Fruit fly (Drosophila melanogaster) whole organism, embryonic: Measurements from ENCODE around the gene PpV.

Experiments used
- Aef1 ChIP-seq: fragments of 200-800 bp; sonication (Bioruptor generic); IDR thresholded peaks from 3 replicates; pipeline ENCODE4 v1.3.6; 2022; ENCODE audit warnings: missing biosample characterization, missing genetic modification characterization
- CG10209 ChIP-seq: fragments of 200-800 bp; sonication (Bioruptor generic); optimal IDR thresholded peaks from 3 replicates; lab custom pipeline; 2017; ENCODE audit warnings: missing biosample characterization, mild to moderate bottlenecking, missing genetic modification characterization, missing genetic modification reagents
- CG10565 ChIP-seq: fragments of 200-800 bp; sonication (Bioruptor generic); optimal IDR thresholded peaks from 3 replicates; lab custom pipeline; 2016; ENCODE audit warnings: missing biosample characterization, mild to moderate bottlenecking, missing genetic modification characterization
- CG12236 ChIP-seq: fragments of 200-800 bp; sonication (Bioruptor generic); optimal IDR thresholded peaks from 2 replicates; lab custom pipeline; 2016; ENCODE audit warnings: missing biosample characterization, missing genetic modification characterization
- CG1233 ChIP-seq: fragments of 200-800 bp; sonication (Bioruptor generic); optimal IDR thresholded peaks from 4 replicates; lab custom pipeline; 2018; ENCODE audit warnings: missing biosample characterization, mild to moderate bottlenecking, missing genetic modification characterization
- CG12769 ChIP-seq: fragments of 200-800 bp; sonication (Bioruptor generic); optimal IDR thresholded peaks from 2 replicates; lab custom pipeline; 2019; ENCODE audit warnings: missing biosample characterization, mild to moderate bottlenecking, missing genetic modification characterization, moderate library complexity
- CG15601 ChIP-seq: fragments of 200-800 bp; sonication (Bioruptor generic); optimal IDR thresholded peaks from 3 replicates; lab custom pipeline; 2019; ENCODE audit warnings: missing biosample characterization, mild to moderate bottlenecking, missing genetic modification characterization, moderate library complexity
- CG1647 ChIP-seq: fragments of 200-800 bp; sonication (Bioruptor generic); optimal IDR thresholded peaks from 3 replicates; lab custom pipeline; 2016; ENCODE audit warnings: missing biosample characterization, missing genetic modification characterization
- CG17385 ChIP-seq: fragments of 200-800 bp; sonication (Bioruptor generic); optimal IDR thresholded peaks from 3 replicates; lab custom pipeline; 2018; ENCODE audit warnings: missing biosample characterization, mild to moderate bottlenecking, missing genetic modification characterization
- CG2678 ChIP-seq: fragments of 200-800 bp; sonication (Bioruptor generic); optimal IDR thresholded peaks from 3 replicates; lab custom pipeline; 2019; ENCODE audit warnings: missing biosample characterization, mild to moderate bottlenecking, missing genetic modification characterization, moderate library complexity
- CG3065 ChIP-seq: fragments of 200-800 bp; sonication (Bioruptor generic); optimal IDR thresholded peaks from 2 replicates; lab custom pipeline; 2016; ENCODE audit warnings: missing biosample characterization, missing genetic modification characterization
- CG32767 ChIP-seq: fragments of 200-800 bp; sonication (Bioruptor generic); IDR thresholded peaks from 2 replicates; pipeline ENCODE4 v1.3.6; 2022; ENCODE audit warnings: missing biosample characterization, missing genetic modification characterization
- CG3847 ChIP-seq: fragments of 200-800 bp; sonication (Bioruptor generic); IDR thresholded peaks from 2 replicates; pipeline ENCODE4 v1.3.6; 2022; ENCODE audit warnings: missing biosample characterization, missing genetic modification characterization
- CG42726 ChIP-seq: fragments of 200-800 bp; sonication (Bioruptor generic); IDR thresholded peaks from 2 replicates; pipeline ENCODE4 v1.3.6; 2022; ENCODE audit warnings: missing biosample characterization, missing genetic modification characterization; ENCODE audit not compliant: partially characterized antibody
- CG4617 ChIP-seq: fragments of 200-800 bp; sonication (Bioruptor generic); optimal IDR thresholded peaks from 3 replicates; lab custom pipeline; 2016; ENCODE audit warnings: missing biosample characterization, missing genetic modification characterization, borderline replicate concordance
- CG9215 ChIP-seq: fragments of 200-800 bp; sonication (Bioruptor generic); IDR thresholded peaks from 2 replicates; pipeline ENCODE4 v1.3.6; 2022; ENCODE audit warnings: missing biosample characterization, missing genetic modification characterization
- CG9437 ChIP-seq: fragments of 200-800 bp; sonication (Bioruptor generic); optimal IDR thresholded peaks from 2 replicates; lab custom pipeline; 2018; ENCODE audit warnings: missing biosample characterization, mild to moderate bottlenecking, missing genetic modification characterization
- CoRest ChIP-seq: fragments of 200-800 bp; sonication (Bioruptor generic); optimal IDR thresholded peaks from 3 replicates; lab custom pipeline; 2018; ENCODE audit warnings: missing biosample characterization, mild to moderate bottlenecking, missing genetic modification characterization, moderate library complexity
- Gug ChIP-seq: fragments of 200-800 bp; sonication (Bioruptor generic); IDR thresholded peaks from 4 replicates; pipeline ENCODE4 v1.3.6; 2022; ENCODE audit warnings: missing biosample characterization, missing genetic modification characterization
- H2.0 ChIP-seq: fragments of 200-800 bp; sonication (Bioruptor generic); IDR thresholded peaks from 2 replicates; pipeline ENCODE4 v1.3.6; 2022; ENCODE audit warnings: missing biosample characterization, missing genetic modification characterization
- Hey ChIP-seq: fragments of 200-800 bp; sonication (Bioruptor generic); optimal IDR thresholded peaks from 3 replicates; lab custom pipeline; 2018; ENCODE audit warnings: missing biosample characterization, mild to moderate bottlenecking, missing genetic modification characterization
- Hr39 ChIP-seq: fragments of >200 bp; optimal IDR thresholded peaks from 2 replicates; lab custom pipeline; 2017
- Lhr ChIP-seq: fragments of 200-800 bp; sonication (Bioruptor generic); optimal IDR thresholded peaks from 3 replicates; lab custom pipeline; 2017; ENCODE audit warnings: mild to moderate bottlenecking, missing biosample characterization, missing genetic modification reagents, missing genetic modification characterization
- Meics ChIP-seq: fragments of 200-800 bp; sonication (Bioruptor generic); optimal IDR thresholded peaks from 2 replicates; lab custom pipeline; 2017; ENCODE audit warnings: missing biosample characterization, mild to moderate bottlenecking, missing genetic modification characterization
- Mes4 ChIP-seq: fragments of 200-800 bp; sonication (Bioruptor generic); optimal IDR thresholded peaks from 2 replicates; lab custom pipeline; 2016; ENCODE audit warnings: missing biosample characterization, missing genetic modification characterization
- Nf-YB ChIP-seq: fragments of 200-800 bp; sonication (Bioruptor generic); optimal IDR thresholded peaks from 3 replicates; lab custom pipeline; 2019; ENCODE audit warnings: missing biosample characterization, mild to moderate bottlenecking, missing genetic modification characterization, moderate library complexity
- Oaz ChIP-seq: fragments of 200-800 bp; sonication (Bioruptor generic); IDR thresholded peaks from 2 replicates; pipeline ENCODE4 v1.3.6; 2022; ENCODE audit warnings: missing biosample characterization, missing genetic modification characterization
- Stat92E ChIP-seq, 3 experiments: fragments of >200 bp in 2 of 3; fragments of 200-800 bp in 1 of 3; sonication (Bioruptor generic) in 1 of 3; optimal IDR thresholded peaks; 2 replicates each; lab custom pipeline; 2017 to 2019; ENCODE audit warnings: missing biosample characterization in 3 of 3, missing genetic modification characterization in 3 of 3, mild to moderate bottlenecking in 1 of 3, moderate library complexity in 1 of 3
- Tbp ChIP-seq: fragments of >200 bp; optimal IDR thresholded peaks from 2 replicates; lab custom pipeline; 2018; ENCODE audit warnings: missing biosample characterization, missing genetic modification characterization
- ato ChIP-seq: fragments of 200-800 bp; sonication (Bioruptor generic); IDR thresholded peaks from 2 replicates; pipeline ENCODE4 v1.3.6; 2022; ENCODE audit warnings: missing biosample characterization, missing genetic modification characterization; ENCODE audit not compliant: partially characterized antibody
- ci ChIP-seq: fragments of 200-800 bp; sonication (Bioruptor generic); IDR thresholded peaks from 3 replicates; pipeline ENCODE4 v1.3.6; 2022; ENCODE audit warnings: missing biosample characterization, missing genetic modification characterization
- cwo ChIP-seq: fragments of 200-800 bp; sonication (Bioruptor generic); optimal IDR thresholded peaks from 3 replicates; lab custom pipeline; 2017; ENCODE audit warnings: missing biosample characterization, missing genetic modification characterization, mild to moderate bottlenecking, moderate library complexity, missing genetic modification reagents
- dan ChIP-seq: fragments of 200-800 bp; sonication (Bioruptor generic); IDR thresholded peaks from 2 replicates; pipeline ENCODE4 v1.3.6; 2022; ENCODE audit warnings: missing biosample characterization, missing genetic modification characterization
- dimm ChIP-seq: fragments of 200-800 bp; sonication (Bioruptor generic); IDR thresholded peaks from 2 replicates; pipeline ENCODE4 v1.3.6; 2022; ENCODE audit warnings: missing biosample characterization, missing genetic modification characterization
- exex ChIP-seq: fragments of 200-800 bp; sonication (Bioruptor generic); optimal IDR thresholded peaks from 4 replicates; lab custom pipeline; 2018; ENCODE audit warnings: missing biosample characterization, mild to moderate bottlenecking, missing genetic modification characterization, moderate library complexity
- eyg ChIP-seq: fragments of 200-800 bp; sonication (Bioruptor generic); optimal IDR thresholded peaks from 3 replicates; lab custom pipeline; 2016; ENCODE audit warnings: missing biosample characterization, missing genetic modification characterization
- fd102C ChIP-seq: fragments of 200-800 bp; sonication (Bioruptor generic); optimal IDR thresholded peaks from 2 replicates; lab custom pipeline; 2018; ENCODE audit warnings: missing biosample characterization, mild to moderate bottlenecking, missing genetic modification characterization, moderate library complexity
- fd96Cb ChIP-seq: fragments of 200-800 bp; sonication (Bioruptor generic); optimal IDR thresholded peaks from 2 replicates; lab custom pipeline; 2018; ENCODE audit warnings: missing biosample characterization, mild to moderate bottlenecking, missing genetic modification characterization, moderate library complexity
- ftz-f1 ChIP-seq: fragments of 200-800 bp; sonication (Bioruptor generic); optimal IDR thresholded peaks from 2 replicates; lab custom pipeline; 2016; ENCODE audit warnings: missing biosample characterization, missing genetic modification characterization
- gce ChIP-seq: fragments of 200-800 bp; sonication (Bioruptor generic); IDR thresholded peaks from 3 replicates; pipeline ENCODE4 v1.3.6; 2022; ENCODE audit warnings: missing biosample characterization, missing genetic modification characterization
- mirr ChIP-seq: fragments of 200-800 bp; sonication (Bioruptor generic); optimal IDR thresholded peaks from 3 replicates; lab custom pipeline; 2018; ENCODE audit warnings: missing biosample characterization, mild to moderate bottlenecking, missing genetic modification characterization
- mld ChIP-seq: fragments of 200-800 bp; sonication (Bioruptor generic); IDR thresholded peaks from 3 replicates; pipeline ENCODE4 v1.3.6; 2022; ENCODE audit warnings: missing biosample characterization, missing genetic modification characterization; ENCODE audit not compliant: partially characterized antibody
- nau ChIP-seq: fragments of 200-800 bp; sonication (Bioruptor generic); optimal IDR thresholded peaks from 3 replicates; lab custom pipeline; 2017; ENCODE audit warnings: missing biosample characterization, mild to moderate bottlenecking, missing genetic modification characterization, missing genetic modification reagents
- pnt ChIP-seq: fragments of 200-800 bp; sonication (Bioruptor generic); optimal IDR thresholded peaks from 3 replicates; lab custom pipeline; 2016; ENCODE audit warnings: missing biosample characterization, missing genetic modification characterization
- slou ChIP-seq: fragments of 200-800 bp; sonication (Bioruptor generic); optimal IDR thresholded peaks from 3 replicates; lab custom pipeline; 2016; ENCODE audit warnings: missing biosample characterization, missing genetic modification characterization
- tio ChIP-seq: fragments of 200-800 bp; sonication (Bioruptor generic); optimal IDR thresholded peaks from 2 replicates; lab custom pipeline; 2017; ENCODE audit warnings: missing biosample characterization, missing genetic modification characterization, inconsistent platforms
- wdn ChIP-seq: fragments of 200-800 bp; sonication (Bioruptor generic); IDR thresholded peaks from 2 replicates; pipeline ENCODE4 v1.3.6; 2022; ENCODE audit warnings: missing biosample characterization, missing genetic modification characterization
- wek ChIP-seq: fragments of 200-800 bp; sonication (Bioruptor generic); optimal IDR thresholded peaks from 3 replicates; lab custom pipeline; 2018; ENCODE audit warnings: missing biosample characterization, mild to moderate bottlenecking, missing genetic modification characterization, moderate library complexity
- zfh1 ChIP-seq: fragments of 200-800 bp; sonication (Bioruptor generic); IDR thresholded peaks from 3 replicates; pipeline ENCODE4 v1.3.6; 2022; ENCODE audit warnings: missing biosample characterization, missing genetic modification characterization

Gene PpV

dm6 chrX:6330369-6330949 lies 42.3 kb downstream of the PpV start, which contains the start of gene CG42240 (continued):
- TF ChIP-seq dan (GFP tag; lab: Robert Waterston, UW): peak; percentile 4; the same call in 1 of the 2 replicates
- TF ChIP-seq ftz-f1 (GFP tag; lab: Kevin White, UChicago): peak; percentile 11
- peak; percentile 78 for TF ChIP-seq CG9215 (GFP tag; lab: Robert Waterston, UW)
- TF ChIP-seq CG10565 (GFP tag; lab: Kevin White, UChicago): peak; percentile 27
- no peak for TF ChIP-seq nau
- TF ChIP-seq Aef1 (GFP tag; lab: Robert Waterston, UW): peak; percentile 72
- peak; percentile 74 for TF ChIP-seq CG12236 (GFP tag; lab: Kevin White, UChicago)
- peak; percentile 96 for TF ChIP-seq CG2678
- peak in 1 of 3 experiments; percentile 69 for TF ChIP-seq Stat92E (GFP tag; optimal IDR thresholded peaks at IDR 0.05; lab: Kevin White, UChicago)
- peak; percentile 25 for TF ChIP-seq Hey (tag; lab: Kevin White, UChicago)
- peak; percentile 92 for TF ChIP-seq tio (GFP tag; lab: Kevin White, UChicago)
- peak; percentile 93 for TF ChIP-seq CG9437
- peak; percentile 55 for TF ChIP-seq exex (tag; lab: Kevin White, UChicago)
- peak; percentile 71 for TF ChIP-seq Oaz (GFP tag; lab: Robert Waterston, UW)
- peak; percentile 78 for TF ChIP-seq Nf-YB (GFP tag; lab: Kevin White, UChicago)
- TF ChIP-seq fd96Cb: peak; percentile 92
- peak; percentile 63; the same call in 2 of the 4 replicates for TF ChIP-seq Gug (GFP tag; lab: Robert Waterston, UW)
- TF ChIP-seq mirr (GFP tag; lab: Kevin White, UChicago): peak; percentile 60
- TF ChIP-seq wek: peak; percentile 68
- TF ChIP-seq CG15601: peak; percentile 92
- TF ChIP-seq Meics (GFP tag; lab: Kevin White, UChicago): peak; percentile 91
- peak; percentile 46 for TF ChIP-seq fd102C (GFP tag; lab: Kevin White, UChicago)
- no peak for TF ChIP-seq ato (GFP tag; lab: Robert Waterston, UW)
- peak; percentile 73 for TF ChIP-seq CG3065 (GFP tag; lab: Kevin White, UChicago)
- peak; percentile 77 for TF ChIP-seq Lhr
- peak; percentile 45; the same call in 2 of the 3 replicates for TF ChIP-seq zfh1 (GFP tag; lab: Robert Waterston, UW)
- peak; percentile 82 for TF ChIP-seq CG12769 (tag; lab: Kevin White, UChicago)
- peak; percentile 67 for TF ChIP-seq pnt (GFP tag; lab: Kevin White, UChicago)
- TF ChIP-seq CG1233: peak; percentile 88
- TF ChIP-seq CG4617 (GFP tag; lab: Kevin White, UChicago): peak; percentile 50
- TF ChIP-seq gce (GFP tag; lab: Robert Waterston, UW): 0 out of 3 replicates have a peak, but pooled peaks have one; percentile 10
- peak; percentile 90 for TF ChIP-seq CG17385
- TF ChIP-seq CG42726: no peak
- 0 out of 2 replicates have a peak, but pooled peaks have one; percentile 19 for TF ChIP-seq wdn (GFP tag; lab: Robert Waterston, UW)
- TF ChIP-seq CG32767 (GFP tag; lab: Robert Waterston, UW): peak; percentile 76
- peak; percentile 5 for TF ChIP-seq Tbp
- TF ChIP-seq eyg (GFP tag; lab: Kevin White, UChicago): peak; percentile 52
- peak; percentile 95 for TF ChIP-seq CoRest (tag; lab: Kevin White, UChicago)
- TF ChIP-seq ci (GFP tag; lab: Robert Waterston, UW): peak; percentile 72; the same call in 2 of the 3 replicates
- TF ChIP-seq CG3847 (GFP tag; lab: Robert Waterston, UW): peak; percentile 72
- TF ChIP-seq H2.0 (GFP tag; lab: Robert Waterston, UW): peak; percentile 60
- peak; percentile 91 for TF ChIP-seq CG10209 (GFP tag; lab: Kevin White, UChicago)
- TF ChIP-seq slou: peak; percentile 61
- TF ChIP-seq dimm (GFP tag; lab: Robert Waterston, UW): 0 out of 2 replicates have a peak, but pooled peaks have one; percentile 32
- no peak for TF ChIP-seq Hr39 (lab: Kevin White, UChicago)
- TF ChIP-seq cwo (GFP tag; lab: Kevin White, UChicago): peak; percentile 87
- TF ChIP-seq Mes4 (GFP tag; lab: Kevin White, UChicago): peak; percentile 82
- peak; percentile 70 for TF ChIP-seq CG1647 (GFP tag; lab: Kevin White, UChicago)
- no peak for TF ChIP-seq mld (GFP tag; lab: Robert Waterston, UW)
